Worm (Caenorhabditis elegans) whole organism, L4/young adult: ENCODE measurements around the gene oig-5.

ENCODE experiments used
- W03F9.2 ChIP-seq: fragments of 150-350 bp; optimal IDR thresholded peaks from 2 replicates; lab custom pipeline; 2014; ENCODE audit warnings: missing biosample characterization, missing genetic modification characterization
- him-1 ChIP-seq: sonication (generic microtip); optimal IDR thresholded peaks from 2 replicates; lab custom pipeline; 2016; ENCODE audit warnings: missing genotype, missing genetic modification reagents, missing genetic modification characterization, missing compliant biosample characterization

ce11 chrIV:14833537-14833936, 26.5 kb downstream of the oig-5 start:
- TF ChIP-seq him-1 (tag; lab: Kevin White, UChicago) = no peak
- no peak for TF ChIP-seq W03F9.2
